Worm (Caenorhabditis elegans) whole organism, mixed stage, embryonic: ENCODE measurements around the gene abf-6.

Source experiments
- M03D4.4 ChIP-seq: sonication (generic microtip); optimal IDR thresholded peaks from 2 replicates; lab custom pipeline; 2017; ENCODE audit warnings: mild to moderate bottlenecking, missing genetic modification characterization, missing compliant biosample characterization
- bed-3 ChIP-seq: fragments of 200-800 bp; sonication (Bioruptor generic); optimal IDR thresholded peaks from 3 replicates; lab custom pipeline; 2018; ENCODE audit warnings: mild to moderate bottlenecking, missing genetic modification characterization, moderate library complexity, missing compliant biosample characterization
- ceh-39 ChIP-seq: fragments of 150-350 bp; optimal IDR thresholded peaks from 2 replicates; lab custom pipeline; 2014; ENCODE audit warnings: missing biosample characterization, missing genetic modification characterization
- ceh-43 ChIP-seq: fragments of 200-800 bp; sonication (Bioruptor generic); optimal IDR thresholded peaks from 2 replicates; lab custom pipeline; 2018; ENCODE audit warnings: mild to moderate bottlenecking, missing genetic modification characterization, moderate library complexity, missing compliant biosample characterization
- ceh-83 ChIP-seq: fragments of 200-800 bp; sonication (Bioruptor generic); optimal IDR thresholded peaks from 2 replicates; lab custom pipeline; 2018; ENCODE audit warnings: mild to moderate bottlenecking, missing genetic modification characterization, missing compliant biosample characterization
- ces-1 ChIP-seq: fragments of 150-350 bp; optimal IDR thresholded peaks from 2 replicates; lab custom pipeline; 2014; ENCODE audit warnings: missing biosample characterization, missing genetic modification reagents, missing genetic modification characterization
- cnd-1 ChIP-seq: fragments of 200-800 bp; sonication (Bioruptor generic); optimal IDR thresholded peaks from 2 replicates; lab custom pipeline; 2018; ENCODE audit warnings: mild to moderate bottlenecking, missing genetic modification characterization, missing compliant biosample characterization
- drap-1 ChIP-seq: fragments of 200-800 bp; sonication (Bioruptor generic); optimal IDR thresholded peaks from 3 replicates; lab custom pipeline; 2018; ENCODE audit warnings: mild to moderate bottlenecking, missing genetic modification characterization, missing compliant biosample characterization
- elt-1 ChIP-seq: sonication (generic microtip); optimal IDR thresholded peaks from 2 replicates; lab custom pipeline; 2017; ENCODE audit warnings: missing genetic modification characterization, mild to moderate bottlenecking, missing compliant biosample characterization, antibody characterized with exemption, moderate library complexity, borderline replicate concordance; ENCODE audit not compliant: insufficient read depth
- elt-3 ChIP-seq: fragments of 150-350 bp; optimal IDR thresholded peaks from 2 replicates; lab custom pipeline; 2014; ENCODE audit warnings: missing biosample characterization, missing genetic modification characterization
- flh-1 ChIP-seq: fragments of 200-800 bp; sonication (Bioruptor generic); optimal IDR thresholded peaks from 2 replicates; lab custom pipeline; 2018; ENCODE audit warnings: mild to moderate bottlenecking, missing genetic modification characterization, moderate library complexity, missing compliant biosample characterization
- ham-2 ChIP-seq: fragments of 200-800 bp; sonication (Bioruptor generic); optimal IDR thresholded peaks from 2 replicates; lab custom pipeline; 2018; ENCODE audit warnings: mild to moderate bottlenecking, missing genetic modification characterization, missing compliant biosample characterization
- hlh-1 ChIP-seq: fragments of 150-350 bp; optimal IDR thresholded peaks from 2 replicates; lab custom pipeline; 2014; ENCODE audit warnings: missing biosample characterization, missing genetic modification reagents, missing genetic modification characterization
- lin-13 ChIP-seq: fragments of 150-350 bp; optimal IDR thresholded peaks from 2 replicates; lab custom pipeline; 2014; ENCODE audit warnings: missing biosample characterization, missing genetic modification characterization
- lin-32 ChIP-seq: fragments of 200-800 bp; sonication (Bioruptor generic); optimal IDR thresholded peaks from 2 replicates; lab custom pipeline; 2018; ENCODE audit warnings: mild to moderate bottlenecking, missing genetic modification characterization, missing compliant biosample characterization
- lsy-2 ChIP-seq: fragments of 150-350 bp; optimal IDR thresholded peaks from 2 replicates; lab custom pipeline; 2014; ENCODE audit warnings: missing biosample characterization, missing genetic modification characterization
- mab-5 ChIP-seq: fragments of 150-350 bp; optimal IDR thresholded peaks from 2 replicates; lab custom pipeline; 2014; ENCODE audit warnings: missing biosample characterization, missing genetic modification characterization
- mep-1 ChIP-seq: fragments of 150-350 bp; optimal IDR thresholded peaks from 2 replicates; lab custom pipeline; 2017; ENCODE audit warnings: missing biosample characterization, missing genetic modification reagents, missing genetic modification characterization, inconsistent platforms
- mls-2 ChIP-seq: sonication (generic microtip); optimal IDR thresholded peaks from 2 replicates; lab custom pipeline; 2016; ENCODE audit warnings: mild to moderate bottlenecking, missing genetic modification characterization, moderate library complexity, missing compliant biosample characterization
- nhr-12 ChIP-seq: fragments of 150-350 bp; optimal IDR thresholded peaks from 2 replicates; lab custom pipeline; 2014; ENCODE audit warnings: missing biosample characterization, missing genetic modification characterization
- nhr-2 ChIP-seq: fragments of 150-350 bp; optimal IDR thresholded peaks from 2 replicates; lab custom pipeline; 2014; ENCODE audit warnings: missing biosample characterization, missing genetic modification characterization
- nhr-237 ChIP-seq: fragments of 150-350 bp; optimal IDR thresholded peaks from 2 replicates; lab custom pipeline; 2014; ENCODE audit warnings: missing biosample characterization, missing genetic modification characterization
- nhr-28 ChIP-seq: fragments of 150-350 bp; optimal IDR thresholded peaks from 2 replicates; lab custom pipeline; 2014; ENCODE audit warnings: missing biosample characterization, missing genetic modification characterization
- nhr-76 ChIP-seq: sonication (generic microtip); optimal IDR thresholded peaks from 2 replicates; lab custom pipeline; 2017; ENCODE audit warnings: missing biosample characterization, missing genetic modification characterization
- pha-4 ChIP-seq: fragments of 150-350 bp; optimal IDR thresholded peaks from 2 replicates; lab custom pipeline; 2018; ENCODE audit warnings: missing biosample characterization, missing genetic modification reagents, missing genetic modification characterization
- sem-2 ChIP-seq: fragments of 200-800 bp; sonication (Bioruptor generic); optimal IDR thresholded peaks from 2 replicates; lab custom pipeline; 2018; ENCODE audit warnings: mild to moderate bottlenecking, missing genetic modification characterization, missing compliant biosample characterization
- snpc-4 ChIP-seq: fragments of 150-350 bp; optimal IDR thresholded peaks from 2 replicates; lab custom pipeline; 2014; ENCODE audit warnings: missing biosample characterization, missing genetic modification characterization
- sptf-1 ChIP-seq: sonication (generic microtip); optimal IDR thresholded peaks from 2 replicates; lab custom pipeline; 2017; ENCODE audit warnings: mild to moderate bottlenecking, missing genetic modification characterization, moderate library complexity, missing compliant biosample characterization
- unc-120 ChIP-seq: sonication (generic microtip); optimal IDR thresholded peaks from 2 replicates; lab custom pipeline; 2017; ENCODE audit warnings: missing genetic modification characterization, missing compliant biosample characterization; ENCODE audit not compliant: poor library complexity, severe bottlenecking
- unc-39 ChIP-seq: fragments of 150-350 bp; optimal IDR thresholded peaks from 2 replicates; lab custom pipeline; 2014; ENCODE audit warnings: missing biosample characterization, missing genetic modification characterization
- unc-62 ChIP-seq: fragments of 150-350 bp; optimal IDR thresholded peaks from 2 replicates; lab custom pipeline; 2014; ENCODE audit warnings: missing biosample characterization, missing genetic modification reagents, missing genetic modification characterization
- zip-8 ChIP-seq: fragments of 150-350 bp; optimal IDR thresholded peaks from 2 replicates; lab custom pipeline; 2014; ENCODE audit warnings: missing biosample characterization, missing genetic modification characterization
- ztf-11 ChIP-seq: fragments of 150-350 bp; optimal IDR thresholded peaks from 2 replicates; lab custom pipeline; 2014; ENCODE audit warnings: missing biosample characterization, missing genetic modification characterization

Gene abf-6

ce11 chrX:12759010-12759409, 34.9 kb upstream of the abf-6 start:
- TF ChIP-seq nhr-28 (no peak), ceh-83 (GFP tag; lab: Kevin White, UChicago) (no peak), nhr-12 (no peak), nhr-237 (tag; lab: Kevin White, UChicago) (no peak), flh-1 (GFP tag; lab: Kevin White, UChicago) (no peak), hlh-1 (tag; lab: Kevin White, UChicago) (no peak), ceh-39 (tag; lab: Kevin White, UChicago) (no peak), ceh-43 (GFP tag; lab: Kevin White, UChicago) (no peak), lsy-2 (tag; lab: Kevin White, UChicago) (no peak), ham-2 (GFP tag; lab: Kevin White, UChicago) (no peak), ztf-11 (tag; lab: Kevin White, UChicago) (no peak), mls-2 (no peak), unc-39 (tag; lab: Kevin White, UChicago) (no peak), ces-1 (GFP tag; lab: Kevin White, UChicago) (no peak)

ce11 chrX:12759642-12760041, 34.3 kb upstream of the abf-6 start:
- TF ChIP-seq ceh-43 (GFP tag; lab: Kevin White, UChicago) (no peak), zip-8 (tag; lab: Kevin White, UChicago) (no peak), sem-2 (GFP tag; lab: Kevin White, UChicago) (no peak), drap-1 (GFP tag; lab: Kevin White, UChicago) (no peak), nhr-28 (no peak), cnd-1 (tag; lab: Kevin White, UChicago) (no peak), ztf-11 (tag; lab: Kevin White, UChicago) (no peak), mab-5 (tag; lab: Kevin White, UChicago) (no peak), pha-4 (tag; lab: Kevin White, UChicago) (no peak), lin-32 (GFP tag; lab: Kevin White, UChicago) (no peak), flh-1 (GFP tag; lab: Kevin White, UChicago) (no peak), bed-3 (GFP tag; lab: Kevin White, UChicago) (no peak), ceh-83 (GFP tag; lab: Kevin White, UChicago) (no peak), ham-2 (GFP tag; lab: Kevin White, UChicago) (no peak), sptf-1 (tag; lab: Kevin White, UChicago) (no peak), snpc-4 (tag; lab: Kevin White, UChicago) (no peak), ces-1 (GFP tag; lab: Kevin White, UChicago) (no peak), M03D4.4 (no peak), unc-62 (GFP tag; lab: Kevin White, UChicago) (no peak), elt-1 (tag; lab: Kevin White, UChicago) (no peak)
- TF ChIP-seq, all 35 proteins: peak for 0

- TF ChIP-seq ceh-39 (tag; lab: Kevin White, UChicago) (no peak), mab-5 (tag; lab: Kevin White, UChicago) (no peak), sptf-1 (tag; lab: Kevin White, UChicago) (no peak), nhr-76 (no peak), nhr-28 (no peak)
- TF ChIP-seq, all 35 proteins: peak for 0
Measured at ce11 chrX:12761295-12761775, 32.6 kb upstream of the abf-6 start.

- TF ChIP-seq sptf-1 (tag; lab: Kevin White, UChicago) (no peak), unc-120 (no peak), ceh-83 (GFP tag; lab: Kevin White, UChicago) (no peak), elt-3 (no peak), flh-1 (GFP tag; lab: Kevin White, UChicago) (no peak), snpc-4 (tag; lab: Kevin White, UChicago) (no peak), mep-1 (tag; lab: Kevin White, UChicago) (no peak), pha-4 (tag; lab: Kevin White, UChicago) (no peak), zip-8 (tag; lab: Kevin White, UChicago) (no peak), lin-13 (tag; lab: Kevin White, UChicago) (no peak), ztf-11 (tag; lab: Kevin White, UChicago) (no peak), nhr-2 (no peak), lin-32 (GFP tag; lab: Kevin White, UChicago) (no peak), hlh-1 (tag; lab: Kevin White, UChicago) (no peak), mls-2 (no peak), ces-1 (GFP tag; lab: Kevin White, UChicago) (no peak), drap-1 (GFP tag; lab: Kevin White, UChicago) (no peak), ham-2 (GFP tag; lab: Kevin White, UChicago) (no peak), bed-3 (GFP tag; lab: Kevin White, UChicago) (no peak)
Measured at ce11 chrX:12761778-12762177, 32.1 kb upstream of the abf-6 start, which contains the start of gene cept-1. Gene cept-1 (plus strand): TSS chrX:12762078.
